Worm (Caenorhabditis elegans) whole organism, midembryonic: ENCODE data around the gene T19C4.1.
"Not testable (repeated sequence)": the region's sequence is repeated elsewhere in the genome, so short reads cannot be mapped to it uniquely, and the experiment has no call there.

Source experiments
- T22C8.4 ChIP-seq: fragments of 200-800 bp; sonication (Bioruptor generic); IDR thresholded peaks from 2 replicates; pipeline ENCODE4 v1.3.6; 2022; ENCODE audit warnings: missing genetic modification characterization, missing compliant biosample characterization
- klf-2 ChIP-seq: fragments of 200-800 bp; sonication (Bioruptor generic); conservative IDR thresholded peaks from 2 replicates; pipeline ENCODE4 v1.3.6; 2022; ENCODE audit warnings: missing genetic modification reagents, missing genetic modification characterization, missing compliant biosample characterization
- med-1 ChIP-seq: sonication (generic microtip); optimal IDR thresholded peaks from 2 replicates; lab custom pipeline; 2017; ENCODE audit warnings: missing genetic modification characterization, mild to moderate bottlenecking, missing compliant biosample characterization, antibody characterized with exemption, missing genetic modification reagents; ENCODE audit not compliant: insufficient read depth
- ztf-23 ChIP-seq: fragments of 200-800 bp; sonication (Bioruptor generic); IDR thresholded peaks from 2 replicates; pipeline ENCODE4 v1.3.6; 2022; ENCODE audit warnings: missing genetic modification reagents, missing genetic modification characterization, missing compliant biosample characterization

- not testable (repeated sequence) for TF ChIP-seq T22C8.4; ztf-23 (GFP tag; lab: Robert Waterston, UW); med-1 (GFP tag; lab: Kevin White, UChicago); klf-2 (GFP tag; lab: Robert Waterston, UW)
Observed at ce11 chrV:11109647-11110046, 39.9 kb upstream of the T19C4.1 start, which contains the start of gene Y42A5A.5.
